Fruit fly (Drosophila melanogaster) whole organism, embryonic: Measurements from ENCODE around the gene CG8097.

Source experiments
- Blimp-1 ChIP-seq: fragments of 200-800 bp; sonication (Bioruptor generic); optimal IDR thresholded peaks from 3 replicates; lab custom pipeline; 2018; ENCODE audit warnings: missing biosample characterization, missing genetic modification characterization, mild to moderate bottlenecking, moderate library complexity, missing genetic modification reagents
- Usf ChIP-seq: fragments of 200-800 bp; sonication (Bioruptor generic); optimal IDR thresholded peaks from 2 replicates; lab custom pipeline; 2017; ENCODE audit warnings: missing genotype, missing biosample characterization, missing genetic modification characterization
- dati ChIP-seq: fragments of 200-800 bp; sonication (Bioruptor generic); IDR thresholded peaks from 2 replicates; pipeline ENCODE4 v1.3.6; 2022; ENCODE audit warnings: missing biosample characterization, missing genetic modification characterization
- h ChIP-seq: fragments of >200 bp; optimal IDR thresholded peaks from 2 replicates; lab custom pipeline; 2017
- nerfin-1 ChIP-seq: fragments of 200-800 bp; sonication (Bioruptor generic); optimal IDR thresholded peaks from 3 replicates; lab custom pipeline; 2019; ENCODE audit warnings: missing biosample characterization, mild to moderate bottlenecking, missing genetic modification characterization, moderate library complexity

DNA sequence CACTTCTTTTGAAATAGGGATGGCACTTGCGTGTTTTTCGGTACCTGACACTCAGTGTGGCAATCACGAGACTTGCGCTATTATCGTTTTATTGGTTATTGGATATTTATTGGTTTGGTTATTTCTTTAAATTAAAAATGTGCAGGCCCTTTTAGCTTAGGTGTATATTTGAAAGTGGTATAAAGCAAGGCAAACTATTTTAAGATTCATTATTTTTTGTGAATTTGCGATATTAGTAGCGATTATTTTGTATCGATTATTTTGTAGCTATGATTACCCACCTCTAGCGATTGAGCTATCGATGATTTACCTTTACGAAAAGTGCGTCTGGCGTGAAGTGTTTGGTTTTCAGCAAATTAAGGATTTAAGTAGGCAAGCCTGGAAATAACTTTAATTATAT is at the start of gene CG8097, which contains the start of gene CG9215:
- TF ChIP-seq dati (GFP tag; lab: Robert Waterston, UW), result no peak
- no peak for TF ChIP-seq Usf (GFP tag; lab: Kevin White, UChicago)
- TF ChIP-seq h (lab: Kevin White, UChicago), result no peak
- TF ChIP-seq Blimp-1, result no peak
- peak; percentile 2 for TF ChIP-seq nerfin-1 (tag; lab: Kevin White, UChicago)
